Worm (Caenorhabditis elegans) whole organism, young adult: ENCODE measurements around the gene sek-4.

ENCODE experiments used
- D2030.7 ChIP-seq: fragments of 200-800 bp; sonication (Bioruptor generic); IDR thresholded peaks from 2 replicates; pipeline ENCODE4 v1.3.6; 2022; ENCODE audit warnings: missing genetic modification reagents, missing genetic modification characterization, missing compliant biosample characterization
- F33H1.4 ChIP-seq: fragments of 200-800 bp; sonication (Bioruptor generic); IDR thresholded peaks from 2 replicates; pipeline ENCODE4 v1.3.6; 2022; ENCODE audit warnings: missing genetic modification reagents, missing genetic modification characterization, missing compliant biosample characterization
- bed-1 ChIP-seq: fragments of 200-800 bp; sonication (Bioruptor generic); IDR thresholded peaks from 2 replicates; pipeline ENCODE4 v1.3.6; 2022; ENCODE audit warnings: missing genetic modification reagents, missing genetic modification characterization, missing compliant biosample characterization
- ceh-79 ChIP-seq: sonication (generic microtip); optimal IDR thresholded peaks from 2 replicates; lab custom pipeline; 2017; ENCODE audit warnings: mild to moderate bottlenecking, missing genetic modification characterization, missing compliant biosample characterization
- dpff-1 ChIP-seq: sonication (generic microtip); optimal IDR thresholded peaks from 2 replicates; lab custom pipeline; 2017; ENCODE audit warnings: mild to moderate bottlenecking, missing genetic modification characterization, missing compliant biosample characterization
- egl-44 ChIP-seq: fragments of 200-800 bp; sonication (Bioruptor generic); IDR thresholded peaks from 2 replicates; pipeline ENCODE4 v1.3.6; 2022; ENCODE audit warnings: missing genetic modification reagents, missing genetic modification characterization, missing compliant biosample characterization
- lin-40 ChIP-seq: sonication (generic microtip); optimal IDR thresholded peaks from 2 replicates; lab custom pipeline; 2016; ENCODE audit warnings: missing genetic modification characterization, mild to moderate bottlenecking, missing compliant biosample characterization, missing genotype, missing genetic modification reagents
- snpc-1.3 ChIP-seq: sonication (generic microtip); optimal IDR thresholded peaks from 2 replicates; lab custom pipeline; 2017; ENCODE audit warnings: missing genetic modification characterization, mild to moderate bottlenecking, missing compliant biosample characterization, antibody characterized with exemption, moderate library complexity, missing genotype, missing genetic modification reagents; ENCODE audit not compliant: insufficient read depth
- snpc-4 ChIP-seq, 5 experiments: fragments of 150-350 bp in 1 of 5; sonication (generic microtip) in 4 of 5; optimal IDR thresholded peaks; 2 replicates each; lab custom pipeline; 2014 to 2018; ENCODE audit warnings: missing genetic modification characterization in 5 of 5, missing biosample characterization in 3 of 5, antibody characterized with exemption in 2 of 5, mild to moderate bottlenecking in 2 of 5, missing compliant biosample characterization in 2 of 5, missing genotype in 2 of 5, moderate library complexity in 2 of 5, missing genetic modification reagents in 1 of 5
- unc-62 ChIP-seq: fragments of 150-350 bp; optimal IDR thresholded peaks from 2 replicates; lab custom pipeline; 2014; ENCODE audit warnings: missing biosample characterization, missing genetic modification reagents, missing genetic modification characterization

- TF ChIP-seq bed-1 (GFP tag; lab: Robert Waterston, UW) (no peak), egl-44 (GFP tag; lab: Robert Waterston, UW) (no peak), ceh-79 (tag; lab: Kevin White, UChicago) (no peak), dpff-1 (tag; lab: Kevin White, UChicago) (no peak), D2030.7 (no peak), unc-62 (no peak), snpc-1.3 (tag; lab: Kevin White, UChicago) (no peak), lin-40 (tag; lab: Kevin White, UChicago) (no peak), snpc-4 (GFP tag; optimal IDR thresholded peaks at IDR 0.05; lab: Kevin White, UChicago) (no peak), snpc-4 (tag; optimal IDR thresholded peaks at IDR 0.05; lab: Kevin White, UChicago) (no peak), F33H1.4 (GFP tag; lab: Robert Waterston, UW) (no peak)
Observed at ce11 chrX:5339889-5340288, 35.0 kb upstream of the sek-4 start, which contains the start of gene C26B9.2.
